Worm (Caenorhabditis elegans) whole organism, L2 larva: ENCODE results near the gene ent-7.
"Not testable (repeated sequence)": the region's sequence is repeated elsewhere in the genome, so short reads cannot be mapped to it uniquely, and the experiment has no call there.

Experiments
- C34F6.9 ChIP-seq: fragments of 150-350 bp; optimal IDR thresholded peaks from 2 replicates; lab custom pipeline; 2014; ENCODE audit warnings: missing biosample characterization, missing genetic modification characterization
- R02D3.7 ChIP-seq: fragments of 150-350 bp; optimal IDR thresholded peaks from 2 replicates; lab custom pipeline; 2014; ENCODE audit warnings: missing biosample characterization, missing genetic modification characterization
- Y55F3AM.14 ChIP-seq: fragments of 200-800 bp; sonication (Bioruptor generic); optimal IDR thresholded peaks from 2 replicates; lab custom pipeline; 2018; ENCODE audit warnings: mild to moderate bottlenecking, missing genetic modification characterization, missing compliant biosample characterization
- ZK546.5 ChIP-seq: sonication (generic microtip); optimal IDR thresholded peaks from 2 replicates; lab custom pipeline; 2017; ENCODE audit warnings: missing biosample characterization, missing genetic modification characterization
- alr-1 ChIP-seq: fragments of 150-350 bp; optimal IDR thresholded peaks from 2 replicates; lab custom pipeline; 2014; ENCODE audit warnings: missing biosample characterization, missing genetic modification characterization
- ama-1 ChIP-seq: fragments of 150-350 bp; optimal IDR thresholded peaks from 2 replicates; lab custom pipeline; 2018; ENCODE audit warnings: inconsistent platforms
- blmp-1 ChIP-seq: sonication (generic microtip); optimal IDR thresholded peaks from 2 replicates; lab custom pipeline; 2017; ENCODE audit warnings: missing genetic modification characterization, mild to moderate bottlenecking, missing compliant biosample characterization, antibody characterized with exemption, moderate library complexity; ENCODE audit not compliant: insufficient read depth
- ceh-16 ChIP-seq: fragments of 150-350 bp; optimal IDR thresholded peaks from 2 replicates; lab custom pipeline; 2014; ENCODE audit warnings: missing biosample characterization, missing genetic modification characterization
- crh-2 ChIP-seq: sonication (generic microtip); optimal IDR thresholded peaks from 2 replicates; lab custom pipeline; 2017; ENCODE audit warnings: missing biosample characterization, missing genetic modification characterization
- elt-1 ChIP-seq: fragments of 150-350 bp; optimal IDR thresholded peaks from 2 replicates; lab custom pipeline; 2014; ENCODE audit warnings: missing biosample characterization, missing genetic modification characterization
- elt-3 ChIP-seq: sonication (generic microtip); optimal IDR thresholded peaks from 2 replicates; lab custom pipeline; 2017; ENCODE audit warnings: missing biosample characterization, missing genetic modification characterization
- lin-11 ChIP-seq: fragments of 150-350 bp; sonication (generic microtip); optimal IDR thresholded peaks from 2 replicates; lab custom pipeline; 2014; ENCODE audit warnings: missing biosample characterization, missing genetic modification characterization, inconsistent platforms, mixed read lengths
- lin-39 ChIP-seq: fragments of 150-350 bp; optimal IDR thresholded peaks from 2 replicates; lab custom pipeline; 2014; ENCODE audit warnings: missing biosample characterization, missing genetic modification reagents, missing genetic modification characterization
- lsy-2 ChIP-seq, 2 experiments: fragments of 150-350 bp in 1 of 2; sonication (generic microtip) in 1 of 2; optimal IDR thresholded peaks; 2 replicates each; lab custom pipeline; 2014 to 2017; ENCODE audit warnings: missing biosample characterization in 2 of 2, missing genetic modification characterization in 2 of 2
- mab-5 ChIP-seq: fragments of 150-350 bp; optimal IDR thresholded peaks from 2 replicates; lab custom pipeline; 2014; ENCODE audit warnings: missing biosample characterization, missing genetic modification characterization
- nhr-10 ChIP-seq: sonication (generic microtip); optimal IDR thresholded peaks from 2 replicates; lab custom pipeline; 2017; ENCODE audit warnings: missing biosample characterization, missing genetic modification characterization
- nhr-11 ChIP-seq: fragments of 150-350 bp; optimal IDR thresholded peaks from 2 replicates; lab custom pipeline; 2014; ENCODE audit warnings: missing biosample characterization, missing genetic modification characterization
- nhr-12 ChIP-seq: fragments of 150-350 bp; optimal IDR thresholded peaks from 2 replicates; lab custom pipeline; 2014; ENCODE audit warnings: missing biosample characterization, missing genetic modification characterization
- nhr-129 ChIP-seq: fragments of 150-350 bp; optimal IDR thresholded peaks from 2 replicates; lab custom pipeline; 2014; ENCODE audit warnings: missing biosample characterization, missing genetic modification characterization
- nhr-23 ChIP-seq: fragments of 150-350 bp; optimal IDR thresholded peaks from 2 replicates; lab custom pipeline; 2014; ENCODE audit warnings: missing biosample characterization, missing genetic modification reagents, missing genetic modification characterization
- nhr-25 ChIP-seq: fragments of 150-350 bp; sonication (generic microtip); optimal IDR thresholded peaks from 3 replicates; lab custom pipeline; 2014; ENCODE audit warnings: missing biosample characterization, missing genetic modification characterization
- nhr-6 ChIP-seq: fragments of 150-350 bp; optimal IDR thresholded peaks from 2 replicates; lab custom pipeline; 2014; ENCODE audit warnings: missing biosample characterization, missing genetic modification characterization
- nhr-77 ChIP-seq: fragments of 150-350 bp; optimal IDR thresholded peaks from 2 replicates; lab custom pipeline; 2014; ENCODE audit warnings: missing biosample characterization, missing genetic modification characterization
- peb-1 ChIP-seq: fragments of 150-350 bp; optimal IDR thresholded peaks from 2 replicates; lab custom pipeline; 2014; ENCODE audit warnings: missing biosample characterization, missing genetic modification characterization
- skn-1 ChIP-seq: sonication (generic microtip); optimal IDR thresholded peaks from 2 replicates; lab custom pipeline; 2017; ENCODE audit warnings: missing biosample characterization, missing genetic modification characterization
- sma-9 ChIP-seq, 2 experiments: fragments of 150-350 bp in 1 of 2; sonication (generic microtip) in 1 of 2; optimal IDR thresholded peaks; 2 replicates each; lab custom pipeline; 2014 to 2016; ENCODE audit warnings: missing genetic modification characterization in 2 of 2, mild to moderate bottlenecking in 1 of 2, missing biosample characterization in 1 of 2, missing compliant biosample characterization in 1 of 2, missing genetic modification reagents in 1 of 2, moderate library complexity in 1 of 2
- unc-39 ChIP-seq: fragments of 150-350 bp; optimal IDR thresholded peaks from 2 replicates; lab custom pipeline; 2014; ENCODE audit warnings: missing biosample characterization, missing genetic modification characterization
- unc-55 ChIP-seq: fragments of 150-350 bp; sonication (generic microtip); optimal IDR thresholded peaks from 3 replicates; lab custom pipeline; 2014; ENCODE audit warnings: missing biosample characterization, missing genetic modification reagents, missing genetic modification characterization
- unc-62 ChIP-seq: fragments of 150-350 bp; optimal IDR thresholded peaks from 2 replicates; lab custom pipeline; 2014; ENCODE audit warnings: missing biosample characterization, missing genetic modification reagents, missing genetic modification characterization
- zag-1 ChIP-seq: fragments of 150-350 bp; optimal IDR thresholded peaks from 2 replicates; lab custom pipeline; 2014; ENCODE audit warnings: missing biosample characterization, missing genetic modification characterization
- ztf-1 ChIP-seq: fragments of 200-800 bp; sonication (Bioruptor generic); conservative IDR thresholded peaks from 2 replicates; pipeline ENCODE4 v1.3.6; 2022; ENCODE audit warnings: missing genetic modification characterization, missing compliant biosample characterization
- ztf-11 ChIP-seq: sonication (generic microtip); optimal IDR thresholded peaks from 2 replicates; lab custom pipeline; 2017; ENCODE audit warnings: missing biosample characterization, missing genetic modification characterization

The ent-7 gene

DNA sequence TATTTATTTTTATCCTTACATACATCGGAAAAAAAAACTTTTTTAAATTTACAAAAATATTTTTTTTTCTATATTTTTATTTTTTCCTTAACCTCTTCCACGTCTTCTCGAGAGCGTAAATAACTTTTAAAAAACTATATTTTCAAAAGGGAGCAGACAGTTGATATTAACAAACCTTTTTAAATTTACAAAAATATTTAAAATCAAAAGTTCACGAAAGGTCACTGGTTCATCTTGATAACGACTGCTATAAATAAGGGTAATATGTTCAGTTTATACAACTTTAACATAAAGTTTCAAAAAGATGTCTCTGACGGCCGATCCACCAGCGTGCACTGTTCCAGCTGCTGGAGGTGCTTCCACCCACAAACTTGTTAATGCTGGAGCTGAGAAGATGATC is 11.7 kb downstream of the ent-7 start, which contains the start of the genes F44D12.16 and msd-2:
Gene F44D12.16 (plus strand): TSS at position 301 of the 400 bp plus-strand sequence.
Gene msd-2 (plus strand): TSS at position 305 of the 400 bp plus-strand sequence.
- not testable (repeated sequence) for TF ChIP-seq lin-39; unc-55; skn-1 (tag; lab: Kevin White, UChicago)

DNA sequence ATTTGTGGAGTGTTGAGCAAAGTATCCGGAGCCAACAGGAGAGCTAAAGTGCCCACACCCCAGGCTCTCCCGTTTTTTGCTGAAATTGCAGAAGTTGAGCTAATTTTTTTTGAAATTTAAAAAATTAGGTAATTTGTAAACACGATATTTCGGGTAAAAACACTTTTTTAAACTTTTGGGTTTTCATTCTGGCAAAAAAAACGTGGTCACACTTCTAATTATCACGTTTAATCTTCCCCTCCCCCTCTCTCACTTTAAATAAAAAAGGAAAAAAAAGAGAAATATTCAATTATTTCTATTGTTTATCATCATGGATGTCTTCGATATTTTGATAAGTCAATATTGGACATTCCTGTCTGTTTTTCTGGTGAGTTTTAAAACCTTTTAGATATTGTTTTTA is 16.0 kb downstream of the ent-7 start, which contains the start of gene F44D12.6:
Gene F44D12.6 (plus strand): TSS at position 301 of the 400 bp plus-strand sequence.
- TF ChIP-seq nhr-10 (tag; lab: Kevin White, UChicago) = no peak
- TF ChIP-seq, all 48 proteins: peak for 0

DNA sequence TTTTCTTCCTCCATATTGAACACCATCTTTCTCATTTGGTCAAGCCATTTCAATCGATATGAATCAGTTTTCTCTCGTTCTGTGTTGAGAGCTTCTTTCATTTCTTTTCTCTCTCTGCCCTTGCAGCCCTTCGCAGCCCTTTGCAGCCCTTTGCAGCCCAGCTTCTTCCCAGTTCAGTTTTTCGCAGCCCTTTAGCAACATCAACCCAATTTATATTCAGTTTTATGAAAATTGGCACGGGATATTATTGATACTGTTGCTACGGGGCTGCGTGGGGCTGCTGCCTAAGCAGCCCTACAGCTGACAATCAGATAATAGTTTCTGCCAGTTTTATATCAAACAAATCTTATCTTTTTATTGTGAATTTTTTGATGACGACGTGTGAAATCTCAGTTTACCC is 19.9 kb downstream of the ent-7 start, which contains the start of gene F44D12.10:
Gene F44D12.10 (minus strand): TSS at position 101 of the 400 bp plus-strand sequence.
- TF ChIP-seq lsy-2 (tag; optimal IDR thresholded peaks at IDR 0.05; lab: Kevin White, UChicago) = no peak
- no peak for TF ChIP-seq nhr-77 (tag; lab: Kevin White, UChicago)
- no peak for TF ChIP-seq elt-3
- no peak for TF ChIP-seq nhr-6 (tag; lab: Kevin White, UChicago)
- no peak for TF ChIP-seq R02D3.7 (tag; lab: Kevin White, UChicago)
- no peak for TF ChIP-seq nhr-11
- TF ChIP-seq lin-39 = no peak
- TF ChIP-seq mab-5 = no peak
- no peak for TF ChIP-seq peb-1 (tag; lab: Kevin White, UChicago)
- TF ChIP-seq zag-1 (tag; lab: Kevin White, UChicago) = no peak
- TF ChIP-seq alr-1 (tag; lab: Kevin White, UChicago) = no peak
- no peak for TF ChIP-seq blmp-1 (tag; lab: Kevin White, UChicago)
- no peak for TF ChIP-seq nhr-12
- no peak for TF ChIP-seq sma-9 (GFP tag; optimal IDR thresholded peaks at IDR 0.05; lab: Kevin White, UChicago)
- TF ChIP-seq sma-9 (tag; optimal IDR thresholded peaks at IDR 0.05; lab: Kevin White, UChicago) = no peak
- no peak for TF ChIP-seq ceh-16 (tag; lab: Kevin White, UChicago)
- TF ChIP-seq C34F6.9 (tag; lab: Kevin White, UChicago) = no peak
- no peak for TF ChIP-seq unc-39
- no peak for TF ChIP-seq ztf-1 (GFP tag; lab: Robert Waterston, UW)
- no peak for TF ChIP-seq lin-11 (tag; lab: Kevin White, UChicago)
- TF ChIP-seq ama-1 (lab: Kevin White, UChicago) = no peak

DNA sequence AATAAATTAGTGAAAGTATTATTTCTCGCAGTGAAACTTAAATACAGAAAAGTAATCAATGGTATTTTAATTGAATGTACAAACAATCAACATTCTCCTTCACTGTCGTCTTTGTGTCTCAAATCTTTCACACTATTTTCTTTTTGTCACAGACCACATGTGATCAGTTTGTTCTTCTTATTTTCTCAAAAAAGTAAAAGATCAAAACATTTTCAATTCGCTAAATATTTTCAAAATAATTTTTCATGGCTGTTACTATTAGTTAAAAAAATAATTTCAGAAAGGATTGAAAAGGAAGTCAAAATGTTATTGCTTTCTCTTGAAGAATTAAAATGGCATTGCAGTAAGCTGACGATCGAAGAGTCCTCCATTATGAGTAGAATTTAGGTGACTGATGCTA is 23.7 kb downstream of the ent-7 start, which contains the start of gene dhs-31:
Gene dhs-31 (minus strand): TSS at position 101 of the 400 bp plus-strand sequence.
- TF ChIP-seq lsy-2 (tag; optimal IDR thresholded peaks at IDR 0.05; lab: Kevin White, UChicago) (no peak), ceh-16 (tag; lab: Kevin White, UChicago) (no peak), nhr-23 (tag; lab: Kevin White, UChicago) (no peak), nhr-12 (no peak), nhr-77 (tag; lab: Kevin White, UChicago) (no peak), elt-1 (no peak), nhr-10 (tag; lab: Kevin White, UChicago) (no peak), ZK546.5 (tag; lab: Kevin White, UChicago) (no peak)

DNA sequence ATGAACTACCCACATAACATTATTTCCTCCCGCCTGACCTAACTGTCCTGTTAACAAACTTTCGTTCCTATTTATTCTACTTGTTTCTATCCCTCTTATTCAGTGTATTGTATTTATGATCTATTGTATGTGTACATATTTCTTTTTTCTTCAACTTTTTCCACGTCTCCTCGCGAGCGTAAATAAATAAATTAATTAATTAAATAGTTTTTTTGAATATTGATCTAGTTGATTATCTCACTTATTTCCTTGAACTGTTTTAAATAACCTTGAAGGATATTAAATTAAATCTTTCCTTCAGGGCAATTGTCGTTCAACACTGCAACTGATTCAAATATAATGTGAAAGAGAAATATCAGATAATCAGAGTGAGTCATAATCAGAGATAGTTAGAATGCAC is 25.8 kb downstream of the ent-7 start, which contains the start of gene frk-1:
Gene frk-1 (plus strand): TSS at position 301 of the 400 bp plus-strand sequence.
- TF ChIP-seq lin-11 (tag; lab: Kevin White, UChicago) = no peak
- no peak for TF ChIP-seq peb-1 (tag; lab: Kevin White, UChicago)
- no peak for TF ChIP-seq lsy-2 (tag; optimal IDR thresholded peaks at IDR 0.05; lab: Kevin White, UChicago)
- TF ChIP-seq elt-3 = no peak
- TF ChIP-seq, all 48 proteins: peak for 0

DNA sequence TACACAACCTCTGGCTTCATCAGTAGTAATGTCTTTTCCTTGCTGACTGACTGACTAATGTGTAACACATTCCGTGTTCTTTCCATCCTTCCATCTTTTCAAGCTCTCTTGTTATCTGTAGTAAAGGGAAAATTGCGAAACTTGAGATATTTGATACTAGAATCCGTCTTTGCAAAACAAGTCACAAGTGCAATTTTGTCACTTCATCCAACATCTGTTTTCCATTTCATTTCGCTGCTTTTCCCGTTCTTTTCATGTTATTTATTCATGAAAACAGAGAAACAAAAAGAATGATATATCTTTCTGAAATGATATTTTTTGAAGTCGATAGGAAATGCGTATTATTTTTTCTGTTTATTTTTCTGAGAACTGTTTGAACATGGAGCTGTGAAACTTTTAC is 28.9 kb downstream of the ent-7 start:
- TF ChIP-seq unc-55 (peak; percentile 54), blmp-1 (tag; lab: Kevin White, UChicago) (no peak), ztf-11 (no peak), nhr-77 (tag; lab: Kevin White, UChicago) (no peak), nhr-10 (tag; lab: Kevin White, UChicago) (no peak), nhr-25 (tag; lab: Kevin White, UChicago) (no peak), lin-39 (no peak), unc-39 (no peak), crh-2 (tag; lab: Kevin White, UChicago) (no peak), nhr-129 (peak; percentile 10), unc-62 (GFP tag; lab: Kevin White, UChicago) (no peak), Y55F3AM.14 (GFP tag; lab: Kevin White, UChicago) (no peak), zag-1 (tag; lab: Kevin White, UChicago) (no peak)
